Worm (Caenorhabditis elegans) whole organism, L2 larva: ENCODE results near the gene C07B5.4.

Experiments
- C34F6.9 ChIP-seq: fragments of 150-350 bp; optimal IDR thresholded peaks from 2 replicates; lab custom pipeline; 2014; ENCODE audit warnings: missing biosample characterization, missing genetic modification characterization
- F13H6.1 ChIP-seq: sonication (generic microtip); optimal IDR thresholded peaks from 2 replicates; lab custom pipeline; 2016; ENCODE audit warnings: missing genetic modification characterization, missing compliant biosample characterization
- R02D3.7 ChIP-seq: fragments of 150-350 bp; optimal IDR thresholded peaks from 2 replicates; lab custom pipeline; 2014; ENCODE audit warnings: missing biosample characterization, missing genetic modification characterization
- Y55F3AM.14 ChIP-seq: fragments of 200-800 bp; sonication (Bioruptor generic); optimal IDR thresholded peaks from 2 replicates; lab custom pipeline; 2018; ENCODE audit warnings: mild to moderate bottlenecking, missing genetic modification characterization, missing compliant biosample characterization
- ZK546.5 ChIP-seq: sonication (generic microtip); optimal IDR thresholded peaks from 2 replicates; lab custom pipeline; 2017; ENCODE audit warnings: missing biosample characterization, missing genetic modification characterization
- alr-1 ChIP-seq: fragments of 150-350 bp; optimal IDR thresholded peaks from 2 replicates; lab custom pipeline; 2014; ENCODE audit warnings: missing biosample characterization, missing genetic modification characterization
- aly-2 ChIP-seq: fragments of 150-350 bp; optimal IDR thresholded peaks from 2 replicates; lab custom pipeline; 2014; ENCODE audit warnings: missing biosample characterization, missing genetic modification characterization
- ama-1 ChIP-seq: fragments of 150-350 bp; optimal IDR thresholded peaks from 2 replicates; lab custom pipeline; 2018; ENCODE audit warnings: inconsistent platforms
- blmp-1 ChIP-seq: sonication (generic microtip); optimal IDR thresholded peaks from 2 replicates; lab custom pipeline; 2017; ENCODE audit warnings: missing genetic modification characterization, mild to moderate bottlenecking, missing compliant biosample characterization, antibody characterized with exemption, moderate library complexity; ENCODE audit not compliant: insufficient read depth
- ceh-16 ChIP-seq: fragments of 150-350 bp; optimal IDR thresholded peaks from 2 replicates; lab custom pipeline; 2014; ENCODE audit warnings: missing biosample characterization, missing genetic modification characterization
- ceh-82 ChIP-seq: fragments of 150-350 bp; optimal IDR thresholded peaks from 2 replicates; lab custom pipeline; 2014; ENCODE audit warnings: missing biosample characterization, missing genetic modification characterization
- crh-2 ChIP-seq: sonication (generic microtip); optimal IDR thresholded peaks from 2 replicates; lab custom pipeline; 2017; ENCODE audit warnings: missing biosample characterization, missing genetic modification characterization
- dmd-4 ChIP-seq: sonication (generic microtip); optimal IDR thresholded peaks from 2 replicates; lab custom pipeline; 2017; ENCODE audit warnings: missing biosample characterization, missing genetic modification characterization
- egl-27 ChIP-seq: sonication (generic microtip); optimal IDR thresholded peaks from 3 replicates; lab custom pipeline; 2017; ENCODE audit warnings: missing biosample characterization, missing genetic modification reagents, missing genetic modification characterization
- elt-1 ChIP-seq: fragments of 150-350 bp; optimal IDR thresholded peaks from 2 replicates; lab custom pipeline; 2014; ENCODE audit warnings: missing biosample characterization, missing genetic modification characterization
- elt-3 ChIP-seq: sonication (generic microtip); optimal IDR thresholded peaks from 2 replicates; lab custom pipeline; 2017; ENCODE audit warnings: missing biosample characterization, missing genetic modification characterization
- fos-1 ChIP-seq: fragments of 150-350 bp; optimal IDR thresholded peaks from 2 replicates; lab custom pipeline; 2014; ENCODE audit warnings: missing biosample characterization, missing genetic modification characterization
- gmeb-1 ChIP-seq: fragments of 150-350 bp; optimal IDR thresholded peaks from 2 replicates; lab custom pipeline; 2014; ENCODE audit warnings: missing biosample characterization, missing genetic modification characterization
- lin-11 ChIP-seq: fragments of 150-350 bp; sonication (generic microtip); optimal IDR thresholded peaks from 2 replicates; lab custom pipeline; 2014; ENCODE audit warnings: missing biosample characterization, missing genetic modification characterization, inconsistent platforms, mixed read lengths
- lin-13 ChIP-seq: fragments of 150-350 bp; optimal IDR thresholded peaks from 2 replicates; lab custom pipeline; 2014; ENCODE audit warnings: missing biosample characterization, missing genetic modification reagents, missing genetic modification characterization
- lin-39 ChIP-seq: fragments of 150-350 bp; optimal IDR thresholded peaks from 2 replicates; lab custom pipeline; 2014; ENCODE audit warnings: missing biosample characterization, missing genetic modification reagents, missing genetic modification characterization
- lsy-2 ChIP-seq, 2 experiments: fragments of 150-350 bp in 1 of 2; sonication (generic microtip) in 1 of 2; optimal IDR thresholded peaks; 2 replicates each; lab custom pipeline; 2014 to 2017; ENCODE audit warnings: missing biosample characterization in 2 of 2, missing genetic modification characterization in 2 of 2
- mab-5 ChIP-seq: fragments of 150-350 bp; optimal IDR thresholded peaks from 2 replicates; lab custom pipeline; 2014; ENCODE audit warnings: missing biosample characterization, missing genetic modification characterization
- mbf-1 ChIP-seq: sonication (generic microtip); optimal IDR thresholded peaks from 2 replicates; lab custom pipeline; 2017; ENCODE audit warnings: missing biosample characterization, missing genetic modification characterization
- mdl-1 ChIP-seq, 2 experiments: fragments of 150-350 bp in 1 of 2; sonication (generic microtip) in 1 of 2; optimal IDR thresholded peaks; 2 replicates each; lab custom pipeline; 2017; ENCODE audit warnings: missing biosample characterization in 2 of 2, missing genetic modification characterization in 2 of 2
- nhr-10 ChIP-seq: sonication (generic microtip); optimal IDR thresholded peaks from 2 replicates; lab custom pipeline; 2017; ENCODE audit warnings: missing biosample characterization, missing genetic modification characterization
- nhr-11 ChIP-seq: fragments of 150-350 bp; optimal IDR thresholded peaks from 2 replicates; lab custom pipeline; 2014; ENCODE audit warnings: missing biosample characterization, missing genetic modification characterization
- nhr-12 ChIP-seq: fragments of 150-350 bp; optimal IDR thresholded peaks from 2 replicates; lab custom pipeline; 2014; ENCODE audit warnings: missing biosample characterization, missing genetic modification characterization
- nhr-129 ChIP-seq: fragments of 150-350 bp; optimal IDR thresholded peaks from 2 replicates; lab custom pipeline; 2014; ENCODE audit warnings: missing biosample characterization, missing genetic modification characterization
- nhr-21 ChIP-seq: fragments of 150-350 bp; optimal IDR thresholded peaks from 2 replicates; lab custom pipeline; 2014; ENCODE audit warnings: missing biosample characterization, missing genetic modification characterization
- nhr-23 ChIP-seq: fragments of 150-350 bp; optimal IDR thresholded peaks from 2 replicates; lab custom pipeline; 2014; ENCODE audit warnings: missing biosample characterization, missing genetic modification reagents, missing genetic modification characterization
- nhr-237 ChIP-seq: fragments of 150-350 bp; optimal IDR thresholded peaks from 2 replicates; lab custom pipeline; 2014; ENCODE audit warnings: missing biosample characterization, missing genetic modification characterization
- nhr-25 ChIP-seq: fragments of 150-350 bp; sonication (generic microtip); optimal IDR thresholded peaks from 3 replicates; lab custom pipeline; 2014; ENCODE audit warnings: missing biosample characterization, missing genetic modification characterization
- nhr-6 ChIP-seq: fragments of 150-350 bp; optimal IDR thresholded peaks from 2 replicates; lab custom pipeline; 2014; ENCODE audit warnings: missing biosample characterization, missing genetic modification characterization
- nhr-77 ChIP-seq: fragments of 150-350 bp; optimal IDR thresholded peaks from 2 replicates; lab custom pipeline; 2014; ENCODE audit warnings: missing biosample characterization, missing genetic modification characterization
- peb-1 ChIP-seq: fragments of 150-350 bp; optimal IDR thresholded peaks from 2 replicates; lab custom pipeline; 2014; ENCODE audit warnings: missing biosample characterization, missing genetic modification characterization
- sem-4 ChIP-seq: fragments of 150-350 bp; optimal IDR thresholded peaks from 2 replicates; lab custom pipeline; 2014; ENCODE audit warnings: missing biosample characterization, missing genetic modification reagents, missing genetic modification characterization
- skn-1 ChIP-seq: sonication (generic microtip); optimal IDR thresholded peaks from 2 replicates; lab custom pipeline; 2017; ENCODE audit warnings: missing biosample characterization, missing genetic modification characterization
- sma-3 ChIP-seq: sonication (generic microtip); optimal IDR thresholded peaks from 2 replicates; lab custom pipeline; 2016; ENCODE audit warnings: missing genetic modification reagents, missing genetic modification characterization, missing compliant biosample characterization
- sma-9 ChIP-seq, 2 experiments: fragments of 150-350 bp in 1 of 2; sonication (generic microtip) in 1 of 2; optimal IDR thresholded peaks; 2 replicates each; lab custom pipeline; 2014 to 2016; ENCODE audit warnings: missing genetic modification characterization in 2 of 2, mild to moderate bottlenecking in 1 of 2, missing biosample characterization in 1 of 2, missing compliant biosample characterization in 1 of 2, missing genetic modification reagents in 1 of 2, moderate library complexity in 1 of 2
- snpc-4 ChIP-seq: fragments of 150-350 bp; optimal IDR thresholded peaks from 2 replicates; lab custom pipeline; 2014; ENCODE audit warnings: missing biosample characterization, missing genetic modification characterization
- unc-39 ChIP-seq: fragments of 150-350 bp; optimal IDR thresholded peaks from 2 replicates; lab custom pipeline; 2014; ENCODE audit warnings: missing biosample characterization, missing genetic modification characterization
- unc-55 ChIP-seq: fragments of 150-350 bp; sonication (generic microtip); optimal IDR thresholded peaks from 3 replicates; lab custom pipeline; 2014; ENCODE audit warnings: missing biosample characterization, missing genetic modification reagents, missing genetic modification characterization
- unc-62 ChIP-seq: fragments of 150-350 bp; optimal IDR thresholded peaks from 2 replicates; lab custom pipeline; 2014; ENCODE audit warnings: missing biosample characterization, missing genetic modification reagents, missing genetic modification characterization
- zag-1 ChIP-seq: fragments of 150-350 bp; optimal IDR thresholded peaks from 2 replicates; lab custom pipeline; 2014; ENCODE audit warnings: missing biosample characterization, missing genetic modification characterization
- ztf-1 ChIP-seq: fragments of 200-800 bp; sonication (Bioruptor generic); conservative IDR thresholded peaks from 2 replicates; pipeline ENCODE4 v1.3.6; 2022; ENCODE audit warnings: missing genetic modification characterization, missing compliant biosample characterization
- ztf-11 ChIP-seq: sonication (generic microtip); optimal IDR thresholded peaks from 2 replicates; lab custom pipeline; 2017; ENCODE audit warnings: missing biosample characterization, missing genetic modification characterization
- ztf-4 ChIP-seq: fragments of 150-350 bp; optimal IDR thresholded peaks from 2 replicates; lab custom pipeline; 2014; ENCODE audit warnings: missing biosample characterization, missing genetic modification characterization

Gene C07B5.4

ce11 chrX:9556038-9556437, 26.6 kb downstream of the C07B5.4 start:
- TF ChIP-seq peb-1 (no peak), elt-3 (no peak), sma-9 (GFP tag; optimal IDR thresholded peaks at IDR 0.05; lab: Kevin White, UChicago) (no peak), sma-9 (tag; optimal IDR thresholded peaks at IDR 0.05; lab: Kevin White, UChicago) (no peak), nhr-129 (tag; lab: Kevin White, UChicago) (no peak), ceh-16 (tag; lab: Kevin White, UChicago) (no peak), snpc-4 (no peak), nhr-6 (no peak), skn-1 (tag; lab: Kevin White, UChicago) (no peak), crh-2 (tag; lab: Kevin White, UChicago) (no peak), nhr-12 (tag; lab: Kevin White, UChicago) (no peak), nhr-21 (no peak), mab-5 (no peak), lin-39 (tag; lab: Kevin White, UChicago) (no peak), unc-39 (tag; lab: Kevin White, UChicago) (no peak), nhr-77 (tag; lab: Kevin White, UChicago) (no peak), lin-11 (tag; lab: Kevin White, UChicago) (no peak), ztf-1 (GFP tag; lab: Robert Waterston, UW) (no peak), Y55F3AM.14 (GFP tag; lab: Kevin White, UChicago) (no peak)

ce11 chrX:9560931-9561330, 31.5 kb downstream of the C07B5.4 start:
- peak; percentile 8 for TF ChIP-seq ztf-4
- no peak for TF ChIP-seq egl-27 (tag; lab: Kevin White, UChicago)
- TF ChIP-seq Y55F3AM.14 (GFP tag; lab: Kevin White, UChicago), result no peak
- TF ChIP-seq snpc-4, result no peak
- TF ChIP-seq nhr-77 (tag; lab: Kevin White, UChicago), result no peak
- TF ChIP-seq zag-1, result no peak
- TF ChIP-seq nhr-6, result peak; percentile 2
- no peak for TF ChIP-seq ZK546.5 (tag; lab: Kevin White, UChicago)
- TF ChIP-seq mdl-1 (tag; optimal IDR thresholded peaks at IDR 0.05; lab: Kevin White, UChicago), result no peak
- no peak for TF ChIP-seq skn-1 (tag; lab: Kevin White, UChicago)
- no peak for TF ChIP-seq alr-1 (tag; lab: Kevin White, UChicago)
- peak; percentile 46 for TF ChIP-seq crh-2 (tag; lab: Kevin White, UChicago)
- TF ChIP-seq elt-1 (tag; lab: Kevin White, UChicago), result no peak
- no peak for TF ChIP-seq mbf-1 (tag; lab: Kevin White, UChicago)
- peak; percentile 3 for TF ChIP-seq gmeb-1 (tag; lab: Kevin White, UChicago)
- peak; percentile 10 for TF ChIP-seq fos-1 (tag; lab: Kevin White, UChicago)
- TF ChIP-seq nhr-237 (tag; lab: Kevin White, UChicago), result no peak
- TF ChIP-seq nhr-129 (tag; lab: Kevin White, UChicago), result peak; percentile 34
- no peak for TF ChIP-seq blmp-1 (tag; lab: Kevin White, UChicago)
- TF ChIP-seq ceh-16 (tag; lab: Kevin White, UChicago), result no peak
- peak; percentile 23 for TF ChIP-seq sma-9 (GFP tag; optimal IDR thresholded peaks at IDR 0.05; lab: Kevin White, UChicago)
- no peak for TF ChIP-seq sma-9 (tag; optimal IDR thresholded peaks at IDR 0.05; lab: Kevin White, UChicago)
- no peak for TF ChIP-seq sem-4 (tag; lab: Kevin White, UChicago)
- no peak for TF ChIP-seq mab-5
- TF ChIP-seq lin-39 (tag; lab: Kevin White, UChicago), result no peak
- no peak for TF ChIP-seq unc-62
- peak; percentile 49 for TF ChIP-seq ama-1 (lab: Kevin White, UChicago)
- TF ChIP-seq R02D3.7, result no peak
- no peak for TF ChIP-seq aly-2
- peak; percentile 22 for TF ChIP-seq F13H6.1 (tag; lab: Kevin White, UChicago)
- no peak for TF ChIP-seq ztf-11 (tag; lab: Kevin White, UChicago)
- TF ChIP-seq sma-3 (GFP tag; lab: Kevin White, UChicago), result peak; percentile 19
- peak; percentile 10 for TF ChIP-seq nhr-21
- no peak for TF ChIP-seq lin-13 (GFP tag; lab: Kevin White, UChicago)
- TF ChIP-seq ceh-82, result no peak
- no peak for TF ChIP-seq nhr-10 (tag; lab: Kevin White, UChicago)
- TF ChIP-seq unc-55 (GFP tag; lab: Kevin White, UChicago), result no peak
- TF ChIP-seq nhr-23 (tag; lab: Kevin White, UChicago), result no peak
- TF ChIP-seq ztf-1 (GFP tag; lab: Robert Waterston, UW), result no peak
- no peak for TF ChIP-seq C34F6.9
- TF ChIP-seq dmd-4 (tag; lab: Kevin White, UChicago), result no peak
- no peak for TF ChIP-seq elt-3
- TF ChIP-seq nhr-11 (tag; lab: Kevin White, UChicago), result no peak
- no peak for TF ChIP-seq unc-39 (tag; lab: Kevin White, UChicago)
- peak in 1 of 2 experiments; percentile 16 for TF ChIP-seq lsy-2 (tag; optimal IDR thresholded peaks at IDR 0.05; lab: Kevin White, UChicago)
- no peak for TF ChIP-seq lin-11 (tag; lab: Kevin White, UChicago)
- no peak for TF ChIP-seq nhr-12 (tag; lab: Kevin White, UChicago)
- TF ChIP-seq peb-1, result no peak
- TF ChIP-seq nhr-25 (tag; lab: Kevin White, UChicago), result no peak
